Worm (Caenorhabditis elegans) whole organism, L1 larva: ENCODE data around the gene epg-3.
A peak's percentile ranks its signal among the peaks of the same experiment; 100 is the strongest.

Experiments
- C16A3.4 ChIP-seq: fragments of 150-350 bp; optimal IDR thresholded peaks from 2 replicates; lab custom pipeline; 2014; ENCODE audit warnings: missing biosample characterization, missing genetic modification characterization
- C34B4.2 ChIP-seq: sonication (generic microtip); optimal IDR thresholded peaks from 2 replicates; lab custom pipeline; 2017; ENCODE audit warnings: mild to moderate bottlenecking, missing genetic modification characterization, missing compliant biosample characterization
- alr-1 ChIP-seq: fragments of 200-800 bp; sonication (Bioruptor generic); optimal IDR thresholded peaks from 2 replicates; lab custom pipeline; 2018; ENCODE audit warnings: borderline replicate concordance, mild to moderate bottlenecking, missing genetic modification characterization, missing compliant biosample characterization
- ama-1 ChIP-seq: fragments of 150-350 bp; optimal IDR thresholded peaks from 2 replicates; lab custom pipeline; 2014
- ceh-8 ChIP-seq: fragments of 200-800 bp; sonication (Bioruptor generic); optimal IDR thresholded peaks from 2 replicates; lab custom pipeline; 2018; ENCODE audit warnings: mild to moderate bottlenecking, missing genetic modification characterization, moderate library complexity, missing compliant biosample characterization
- ceh-82 ChIP-seq, 3 experiments: fragments of 150-350 bp in 1 of 3; sonication (generic microtip) in 2 of 3; optimal IDR thresholded peaks; 2 replicates each; lab custom pipeline; 2014 to 2017; ENCODE audit warnings: missing biosample characterization in 3 of 3, missing genetic modification characterization in 3 of 3
- ceh-90 ChIP-seq: sonication (generic microtip); optimal IDR thresholded peaks from 2 replicates; lab custom pipeline; 2016; ENCODE audit warnings: missing genetic modification characterization, missing compliant biosample characterization
- dsc-1 ChIP-seq: sonication (generic microtip); optimal IDR thresholded peaks from 2 replicates; lab custom pipeline; 2016; ENCODE audit warnings: mild to moderate bottlenecking, missing genetic modification characterization, missing compliant biosample characterization
- efl-1 ChIP-seq, 4 experiments: fragments of 150-350 bp; optimal IDR thresholded peaks in 3 of 4; peaks in 1 of 4; 1 replicate in 1 of 4; 2 replicates in 3 of 4; lab custom pipeline; 2014; ENCODE audit warnings: missing biosample characterization in 2 of 4, missing genetic modification characterization in 2 of 4, missing genetic modification reagents in 2 of 4
- efl-3 ChIP-seq: fragments of 200-800 bp; sonication (Bioruptor generic); optimal IDR thresholded peaks from 2 replicates; lab custom pipeline; 2018; ENCODE audit warnings: mild to moderate bottlenecking, missing genetic modification characterization, missing compliant biosample characterization
- fkh-10 ChIP-seq: sonication (generic microtip); optimal IDR thresholded peaks from 2 replicates; lab custom pipeline; 2017; ENCODE audit warnings: missing biosample characterization, missing genetic modification reagents, missing genetic modification characterization
- fkh-4 ChIP-seq: sonication (generic microtip); optimal IDR thresholded peaks from 2 replicates; lab custom pipeline; 2016; ENCODE audit warnings: missing compliant biosample characterization, missing genetic modification characterization, borderline replicate concordance
- fkh-8 ChIP-seq: sonication (generic microtip); optimal IDR thresholded peaks from 2 replicates; lab custom pipeline; 2016; ENCODE audit warnings: mild to moderate bottlenecking, missing genetic modification characterization, missing compliant biosample characterization
- hlh-17 ChIP-seq: fragments of 200-800 bp; sonication (Bioruptor generic); optimal IDR thresholded peaks from 2 replicates; lab custom pipeline; 2018; ENCODE audit warnings: missing genetic modification characterization, mild to moderate bottlenecking, missing compliant biosample characterization, moderate library complexity, borderline replicate concordance
- jun-1 ChIP-seq: fragments of 150-350 bp; optimal IDR thresholded peaks from 2 replicates; lab custom pipeline; 2014; ENCODE audit warnings: missing biosample characterization, missing genetic modification reagents, missing genetic modification characterization
- lin-14 ChIP-seq: fragments of 200-800 bp; sonication (Bioruptor generic); optimal IDR thresholded peaks from 2 replicates; lab custom pipeline; 2018; ENCODE audit warnings: mild to moderate bottlenecking, missing genetic modification characterization, moderate library complexity, missing compliant biosample characterization
- lin-15B ChIP-seq: fragments of 150-350 bp; sonication (generic microtip); optimal IDR thresholded peaks from 3 replicates; lab custom pipeline; 2014; ENCODE audit warnings: missing biosample characterization, missing genetic modification characterization
- mab-9 ChIP-seq: fragments of 200-800 bp; sonication (Bioruptor generic); IDR thresholded peaks from 2 replicates; pipeline ENCODE4 v1.3.6; 2022; ENCODE audit warnings: missing genetic modification reagents, missing genetic modification characterization, missing compliant biosample characterization
- mef-2 ChIP-seq: fragments of 150-350 bp; optimal IDR thresholded peaks from 2 replicates; lab custom pipeline; 2014; ENCODE audit warnings: missing biosample characterization, missing genetic modification characterization
- nhr-11 ChIP-seq: fragments of 150-350 bp; optimal IDR thresholded peaks from 2 replicates; lab custom pipeline; 2014; ENCODE audit warnings: missing biosample characterization, missing genetic modification characterization
- nhr-12 ChIP-seq: sonication (generic microtip); optimal IDR thresholded peaks from 2 replicates; lab custom pipeline; 2017; ENCODE audit warnings: missing biosample characterization, missing genetic modification characterization
- nhr-19 ChIP-seq: fragments of 200-800 bp; sonication (Bioruptor generic); conservative IDR thresholded peaks from 2 replicates; pipeline ENCODE4 v1.3.6; 2022; ENCODE audit warnings: missing genetic modification characterization, missing compliant biosample characterization
- nhr-28 ChIP-seq: fragments of 150-350 bp; optimal IDR thresholded peaks from 2 replicates; lab custom pipeline; 2014; ENCODE audit warnings: missing biosample characterization, missing genetic modification characterization
- nhr-47 ChIP-seq: sonication (generic microtip); optimal IDR thresholded peaks from 2 replicates; lab custom pipeline; 2016; ENCODE audit warnings: mild to moderate bottlenecking, missing genetic modification characterization, moderate library complexity, missing compliant biosample characterization
- nhr-76 ChIP-seq: sonication (generic microtip); optimal IDR thresholded peaks from 2 replicates; lab custom pipeline; 2017; ENCODE audit warnings: missing biosample characterization, missing genetic modification characterization
- nhr-90 ChIP-seq: sonication (generic microtip); optimal IDR thresholded peaks from 2 replicates; lab custom pipeline; 2016; ENCODE audit warnings: mild to moderate bottlenecking, missing genetic modification characterization, missing compliant biosample characterization; ENCODE audit not compliant: poor library complexity
- pag-3 ChIP-seq: sonication (generic microtip); optimal IDR thresholded peaks from 2 replicates; lab custom pipeline; 2017; ENCODE audit warnings: missing genetic modification characterization, mild to moderate bottlenecking, missing compliant biosample characterization, antibody characterized with exemption, borderline replicate concordance; ENCODE audit not compliant: insufficient read depth
- pqm-1 ChIP-seq: sonication (generic microtip); optimal IDR thresholded peaks from 3 replicates; lab custom pipeline; 2017; ENCODE audit warnings: missing biosample characterization, missing genetic modification characterization
- rnt-1 ChIP-seq: sonication (generic microtip); optimal IDR thresholded peaks from 2 replicates; lab custom pipeline; 2016; ENCODE audit warnings: mild to moderate bottlenecking, missing genetic modification characterization, moderate library complexity, missing compliant biosample characterization
- skn-1 ChIP-seq: fragments of 150-350 bp; optimal IDR thresholded peaks from 2 replicates; lab custom pipeline; 2014; ENCODE audit warnings: missing biosample characterization, missing genetic modification characterization
- snu-23 ChIP-seq: sonication (generic microtip); optimal IDR thresholded peaks from 2 replicates; lab custom pipeline; 2016; ENCODE audit warnings: missing genetic modification characterization, missing compliant biosample characterization
- sox-4 ChIP-seq: sonication (generic microtip); optimal IDR thresholded peaks from 2 replicates; lab custom pipeline; 2016; ENCODE audit warnings: missing genetic modification characterization, missing compliant biosample characterization
- unc-62 ChIP-seq: fragments of 150-350 bp; optimal IDR thresholded peaks from 2 replicates; lab custom pipeline; 2014; ENCODE audit warnings: missing biosample characterization, missing genetic modification reagents, missing genetic modification characterization
- unc-86 ChIP-seq: sonication (generic microtip); optimal IDR thresholded peaks from 2 replicates; lab custom pipeline; 2016; ENCODE audit warnings: missing genetic modification characterization, missing compliant biosample characterization
- vab-15 ChIP-seq: sonication (generic microtip); optimal IDR thresholded peaks from 2 replicates; lab custom pipeline; 2017; ENCODE audit warnings: missing genotype, mild to moderate bottlenecking, missing genetic modification characterization, missing compliant biosample characterization
- zip-4 ChIP-seq: fragments of 200-800 bp; sonication (Bioruptor generic); optimal IDR thresholded peaks from 2 replicates; lab custom pipeline; 2018; ENCODE audit warnings: mild to moderate bottlenecking, missing genetic modification characterization, moderate library complexity, missing compliant biosample characterization
- ztf-11 ChIP-seq, 2 experiments: sonication (generic microtip); optimal IDR thresholded peaks; 2 replicates each; lab custom pipeline; 2016 to 2017; ENCODE audit warnings: missing genetic modification characterization in 2 of 2, missing biosample characterization in 1 of 2, missing compliant biosample characterization in 1 of 2

The epg-3 gene

DNA sequence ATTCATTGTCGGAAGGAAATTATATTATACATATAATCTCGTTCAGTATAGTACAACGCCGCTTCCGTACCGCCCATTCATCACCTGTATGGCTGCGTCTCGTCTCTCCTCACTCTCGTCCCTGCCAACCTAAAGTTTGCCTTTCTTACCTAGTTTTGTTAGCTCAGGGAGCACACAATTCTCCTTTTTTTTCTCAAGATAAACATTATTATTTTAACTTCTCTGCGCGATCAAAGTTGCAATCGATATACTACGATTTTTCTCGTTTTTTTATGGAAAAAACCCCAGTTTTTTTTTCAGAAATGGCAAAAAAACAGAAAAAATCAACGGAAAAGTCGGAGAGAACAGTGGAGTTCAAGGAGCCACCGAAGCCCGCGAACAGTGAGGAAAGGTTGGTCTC, at the start of gene epg-3:
TSS of gene epg-3 (plus strand) at position 301 of the 400 bp plus-strand sequence.
- no peak for TF ChIP-seq ceh-90 (tag; lab: Kevin White, UChicago)
- no peak for TF ChIP-seq vab-15 (tag; lab: Kevin White, UChicago)

DNA sequence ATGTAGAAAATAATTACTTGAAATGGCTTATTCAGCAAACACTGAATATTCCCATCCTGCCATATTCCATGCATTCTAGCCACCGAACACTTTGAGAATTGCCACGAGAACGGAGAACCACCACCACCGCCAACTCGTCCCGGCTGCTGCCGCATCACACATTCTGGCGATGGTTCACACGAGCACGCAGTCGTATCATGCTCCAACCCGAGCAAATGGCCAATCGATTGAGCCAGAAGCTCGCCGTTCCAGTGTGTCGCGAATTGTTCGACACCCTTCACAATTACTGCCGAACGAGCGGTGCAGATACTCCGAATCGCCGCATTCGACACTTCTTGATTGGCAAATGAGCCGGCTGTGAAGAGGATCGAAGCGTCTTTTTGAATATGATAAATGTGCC, 49.4 kb upstream of the epg-3 start:
- no peak for TF ChIP-seq snu-23 (GFP tag; lab: Kevin White, UChicago)
- no peak for TF ChIP-seq ceh-82 (tag; optimal IDR thresholded peaks at IDR 0.05; lab: Kevin White, UChicago)
- TF ChIP-seq unc-86 (tag; lab: Kevin White, UChicago) = no peak
- no peak for TF ChIP-seq nhr-28
- no peak for TF ChIP-seq ceh-8
- no peak for TF ChIP-seq lin-15B (tag; lab: Kevin White, UChicago)

ce11 chrIII:12891580-12891979, 42.9 kb upstream of the epg-3 start, which contains the start of the genes Y37D8A.29 and unc-71:
Gene Y37D8A.29, minus strand, starts transcription at chrIII:12891680.
Gene unc-71, minus strand, starts transcription at chrIII:12891738.
- TF ChIP-seq rnt-1 = no peak
- TF ChIP-seq, all 84 proteins: peak for 0

DNA sequence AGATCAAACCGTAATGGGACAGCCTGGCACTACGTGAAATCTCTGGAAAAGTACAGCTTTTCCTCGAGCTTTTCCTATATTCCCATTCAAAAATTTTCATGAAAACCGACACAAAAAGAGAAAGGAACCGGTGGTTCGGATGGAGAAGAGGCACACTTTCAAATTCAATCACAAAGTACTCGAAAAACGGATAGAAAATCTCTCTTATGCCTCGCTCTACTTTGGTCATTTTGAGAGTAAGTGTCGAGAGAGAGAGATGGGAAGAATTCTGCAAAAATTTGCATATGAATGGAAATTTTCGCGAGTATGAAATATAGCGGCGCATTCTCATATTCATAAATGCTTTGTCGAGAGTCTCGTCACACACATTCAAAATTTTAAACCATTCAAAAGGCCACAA, 41.8 kb upstream of the epg-3 start:
- TF ChIP-seq mab-9 (GFP tag; lab: Robert Waterston, UW) (no peak), fkh-10 (GFP tag; lab: Kevin White, UChicago) (peak; percentile 63)

DNA sequence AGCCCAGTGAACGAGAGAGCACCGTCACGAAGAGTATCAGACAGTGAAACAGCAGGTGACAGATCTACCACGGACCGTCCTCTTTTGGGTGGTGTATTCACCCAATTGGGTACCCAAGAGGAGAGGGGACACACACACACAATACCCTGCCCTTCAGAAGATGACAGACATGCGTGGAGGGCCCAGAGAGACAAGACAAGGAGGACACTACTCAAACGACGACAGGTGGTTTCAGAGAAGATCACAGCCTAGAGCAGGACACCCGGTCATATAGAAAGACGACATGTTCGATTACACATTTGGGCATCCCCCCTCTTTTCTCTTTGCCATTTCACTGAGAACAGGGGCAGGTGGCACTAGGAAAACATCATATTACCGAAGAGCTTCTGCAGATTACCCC, 40.3 kb upstream of the epg-3 start:
- TF ChIP-seq pag-3 (tag; lab: Kevin White, UChicago) (no peak), ztf-11 (tag; optimal IDR thresholded peaks at IDR 0.05; lab: Kevin White, UChicago) (peak in 1 of 2 experiments; percentile 56)

DNA sequence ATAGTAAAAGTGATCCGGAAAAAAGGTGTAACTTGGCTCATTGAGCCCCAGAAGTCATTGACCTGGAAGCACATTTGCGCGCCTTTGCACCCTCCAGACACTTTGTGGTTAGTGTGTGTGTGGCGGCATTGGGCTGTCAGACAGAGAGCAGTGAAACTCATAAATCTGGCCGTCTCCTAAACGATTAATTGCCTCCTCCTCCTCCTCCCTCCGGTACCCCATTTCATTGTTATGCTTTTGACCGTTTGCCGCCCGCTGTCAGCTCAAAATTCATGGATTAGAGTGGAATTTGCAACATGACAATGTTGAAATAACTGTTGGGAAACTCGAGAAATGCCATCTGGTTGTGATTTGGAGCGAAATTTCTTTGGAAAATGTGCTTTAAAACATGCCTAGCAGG, 30.5 kb upstream of the epg-3 start:
- TF ChIP-seq efl-1 (optimal IDR thresholded peaks at IDR 0.05; lab: Kevin White, UChicago) = no peak
- peak in 1 of 2 experiments; percentile 16 for TF ChIP-seq efl-1 (GFP tag; optimal IDR thresholded peaks at IDR 0.05 in 1 of 2; lab: Kevin White, UChicago)
- peak; percentile 82 for TF ChIP-seq dsc-1 (tag; lab: Kevin White, UChicago)
- TF ChIP-seq nhr-11 (tag; lab: Kevin White, UChicago) = no peak
- peak; percentile 35 for TF ChIP-seq fkh-4 (tag; lab: Kevin White, UChicago)
- no peak for TF ChIP-seq efl-3
- TF ChIP-seq lin-14 = peak; percentile 0

ce11 chrIII:12904987-12905541, 29.5 kb upstream of the epg-3 start, which contains the start of gene cox-5A:
Gene cox-5A, plus strand, starts transcription at chrIII:12905491.
- peak; percentile 95 for TF ChIP-seq mef-2 (tag; lab: Kevin White, UChicago)
- peak; percentile 100 for TF ChIP-seq fkh-8
- peak; percentile 36 for TF ChIP-seq hlh-17 (GFP tag; lab: Kevin White, UChicago)
- peak; percentile 99 for TF ChIP-seq ceh-82 (tag; optimal IDR thresholded peaks at IDR 0.05; lab: Kevin White, UChicago)
- peak; percentile 100 for TF ChIP-seq nhr-47 (tag; lab: Kevin White, UChicago)
- TF ChIP-seq mab-9 (GFP tag; lab: Robert Waterston, UW) = peak; percentile 99
- TF ChIP-seq C34B4.2 (tag; lab: Kevin White, UChicago) = peak; percentile 95
- peak; percentile 96 for TF ChIP-seq ama-1 (lab: Kevin White, UChicago)
- TF ChIP-seq pqm-1 (tag; lab: Kevin White, UChicago) = peak; percentile 58
- TF ChIP-seq nhr-90 (tag; lab: Kevin White, UChicago) = peak; percentile 99
- peak; percentile 100 for TF ChIP-seq snu-23 (GFP tag; lab: Kevin White, UChicago)
- peak; percentile 100 for TF ChIP-seq lin-14
- TF ChIP-seq dsc-1 (tag; lab: Kevin White, UChicago) = peak; percentile 100
- peak; percentile 100 for TF ChIP-seq C16A3.4 (tag; lab: Kevin White, UChicago)
- TF ChIP-seq unc-62 (GFP tag; lab: Kevin White, UChicago) = peak; percentile 89
- peak; percentile 96 to 100 for TF ChIP-seq efl-1 (optimal IDR thresholded peaks at IDR 0.05; lab: Kevin White, UChicago)
- peak; percentile 100 for TF ChIP-seq efl-1 (GFP tag; optimal IDR thresholded peaks at IDR 0.05 in 1 of 2; lab: Kevin White, UChicago)
- TF ChIP-seq sox-4 = peak; percentile 98
- TF ChIP-seq nhr-19 = peak; percentile 99
- TF ChIP-seq nhr-12 (tag; lab: Kevin White, UChicago) = peak; percentile 61
- TF ChIP-seq lin-15B (tag; lab: Kevin White, UChicago) = peak; percentile 95
- TF ChIP-seq nhr-11 (tag; lab: Kevin White, UChicago) = peak; percentile 94
- peak; percentile 99 for TF ChIP-seq rnt-1
- peak; percentile 97 for TF ChIP-seq zip-4 (GFP tag; lab: Kevin White, UChicago)
- TF ChIP-seq jun-1 = peak; percentile 99
- TF ChIP-seq nhr-76 (tag; lab: Kevin White, UChicago) = peak; percentile 67
- no peak for TF ChIP-seq alr-1 (tag; lab: Kevin White, UChicago)
- TF ChIP-seq skn-1 (tag; lab: Kevin White, UChicago) = peak; percentile 93
